Fruit fly (Drosophila melanogaster) whole organism, embryonic: ENCODE measurements around the gene Dis3.

Experiments used
- ATbp ChIP-seq: fragments of 200-800 bp; sonication (Bioruptor generic); optimal IDR thresholded peaks from 2 replicates; lab custom pipeline; 2017; ENCODE audit warnings: missing biosample characterization, mild to moderate bottlenecking, missing genetic modification characterization, missing genetic modification reagents
- Atf-2 ChIP-seq: fragments of 200-800 bp; sonication (Bioruptor generic); optimal IDR thresholded peaks from 2 replicates; lab custom pipeline; 2016; ENCODE audit warnings: missing biosample characterization, missing genetic modification characterization
- Blimp-1 ChIP-seq: fragments of 200-800 bp; sonication (Bioruptor generic); optimal IDR thresholded peaks from 3 replicates; lab custom pipeline; 2018; ENCODE audit warnings: missing biosample characterization, missing genetic modification characterization, mild to moderate bottlenecking, moderate library complexity, missing genetic modification reagents
- CG11085 ChIP-seq: fragments of 200-800 bp; sonication (Bioruptor generic); IDR thresholded peaks from 2 replicates; pipeline ENCODE4 v1.3.6; 2022; ENCODE audit warnings: missing biosample characterization, missing genetic modification characterization
- CG12391 ChIP-seq: fragments of 200-800 bp; sonication (Bioruptor generic); optimal IDR thresholded peaks from 3 replicates; lab custom pipeline; 2018; ENCODE audit warnings: missing biosample characterization, mild to moderate bottlenecking, missing genetic modification characterization, moderate library complexity
- CG13424 ChIP-seq: fragments of 200-800 bp; sonication (Bioruptor generic); optimal IDR thresholded peaks from 2 replicates; lab custom pipeline; 2019; ENCODE audit warnings: missing biosample characterization, mild to moderate bottlenecking, missing genetic modification characterization, moderate library complexity
- CG13624 ChIP-seq: fragments of 200-800 bp; sonication (Bioruptor generic); optimal IDR thresholded peaks from 2 replicates; lab custom pipeline; 2016; ENCODE audit warnings: missing biosample characterization, missing genetic modification characterization
- CG13894 ChIP-seq: fragments of 200-800 bp; sonication (Bioruptor generic); optimal IDR thresholded peaks from 3 replicates; lab custom pipeline; 2018; ENCODE audit warnings: missing biosample characterization, mild to moderate bottlenecking, missing genetic modification characterization, moderate library complexity
- CG15011 ChIP-seq: fragments of 200-800 bp; sonication (Bioruptor generic); optimal IDR thresholded peaks from 3 replicates; lab custom pipeline; 2018; ENCODE audit warnings: missing biosample characterization, mild to moderate bottlenecking, missing genetic modification characterization
- CG15073 ChIP-seq: fragments of 200-800 bp; sonication (Bioruptor generic); optimal IDR thresholded peaks from 2 replicates; lab custom pipeline; 2016; ENCODE audit warnings: missing biosample characterization, missing genetic modification characterization
- CG15269 ChIP-seq: fragments of 200-800 bp; sonication (Bioruptor generic); optimal IDR thresholded peaks from 2 replicates; lab custom pipeline; 2018; ENCODE audit warnings: missing biosample characterization, mild to moderate bottlenecking, missing genetic modification characterization, moderate library complexity
- CG15514 ChIP-seq: fragments of 200-800 bp; sonication (Bioruptor generic); optimal IDR thresholded peaks from 3 replicates; lab custom pipeline; 2017; ENCODE audit warnings: missing biosample characterization, missing genetic modification characterization, mild to moderate bottlenecking, moderate library complexity, missing genetic modification reagents
- CG1602 ChIP-seq: fragments of 200-800 bp; sonication (Bioruptor generic); optimal IDR thresholded peaks from 3 replicates; lab custom pipeline; 2016; ENCODE audit warnings: missing biosample characterization, missing genetic modification characterization
- CG17359 ChIP-seq: fragments of 200-800 bp; sonication (Bioruptor generic); optimal IDR thresholded peaks from 3 replicates; lab custom pipeline; 2018; ENCODE audit warnings: missing biosample characterization, mild to moderate bottlenecking, missing genetic modification characterization, moderate library complexity
- CG17361 ChIP-seq: fragments of 200-800 bp; sonication (Bioruptor generic); IDR thresholded peaks from 3 replicates; pipeline ENCODE4 v1.3.6; 2022; ENCODE audit warnings: missing biosample characterization, missing genetic modification characterization
- CG17829 ChIP-seq: fragments of 200-800 bp; optimal IDR thresholded peaks from 2 replicates; lab custom pipeline; 2019; ENCODE audit warnings: missing biosample characterization, mild to moderate bottlenecking, missing genetic modification characterization, moderate library complexity
- CG17912 ChIP-seq: fragments of 200-800 bp; sonication (Bioruptor generic); optimal IDR thresholded peaks from 2 replicates; lab custom pipeline; 2018; ENCODE audit warnings: missing biosample characterization, mild to moderate bottlenecking, missing genetic modification characterization
- CG1792 ChIP-seq: fragments of 200-800 bp; sonication (Bioruptor generic); optimal IDR thresholded peaks from 2 replicates; lab custom pipeline; 2016; ENCODE audit warnings: missing biosample characterization, missing genetic modification characterization
- CG31224 ChIP-seq: fragments of 200-800 bp; sonication (Bioruptor generic); IDR thresholded peaks from 2 replicates; pipeline ENCODE4 v1.3.6; 2022; ENCODE audit warnings: missing biosample characterization, missing genetic modification characterization
- CG33213 ChIP-seq: fragments of 200-800 bp; sonication (Bioruptor generic); optimal IDR thresholded peaks from 3 replicates; lab custom pipeline; 2016; ENCODE audit warnings: missing biosample characterization, missing genetic modification characterization
- CG42726 ChIP-seq: fragments of 200-800 bp; sonication (Bioruptor generic); IDR thresholded peaks from 2 replicates; pipeline ENCODE4 v1.3.6; 2022; ENCODE audit warnings: missing biosample characterization, missing genetic modification characterization; ENCODE audit not compliant: partially characterized antibody
- CG6654 ChIP-seq: fragments of 200-800 bp; sonication (Bioruptor generic); optimal IDR thresholded peaks from 2 replicates; lab custom pipeline; 2017; ENCODE audit warnings: missing biosample characterization, mild to moderate bottlenecking, missing genetic modification characterization
- CG7786 ChIP-seq: fragments of 200-800 bp; sonication (Bioruptor generic); optimal IDR thresholded peaks from 2 replicates; lab custom pipeline; 2016; ENCODE audit warnings: missing biosample characterization, missing genetic modification characterization
- CG7963 ChIP-seq: fragments of 200-800 bp; sonication (Bioruptor generic); IDR thresholded peaks from 3 replicates; pipeline ENCODE4 v1.3.6; 2022; ENCODE audit warnings: missing biosample characterization, missing genetic modification characterization; ENCODE audit not compliant: partially characterized antibody
- CG8359 ChIP-seq: fragments of 200-800 bp; sonication (Bioruptor generic); optimal IDR thresholded peaks from 2 replicates; lab custom pipeline; 2017; ENCODE audit warnings: missing biosample characterization, mild to moderate bottlenecking, missing genetic modification characterization, borderline replicate concordance
- Doc2 ChIP-seq: fragments of 200-800 bp; sonication (Bioruptor generic); IDR thresholded peaks from 2 replicates; pipeline ENCODE4 v1.3.6; 2022; ENCODE audit warnings: missing biosample characterization, missing genetic modification characterization
- E2f1 ChIP-seq: fragments of 200-800 bp; sonication (Bioruptor generic); IDR thresholded peaks from 2 replicates; pipeline ENCODE4 v1.3.6; 2022; ENCODE audit warnings: missing biosample characterization, missing genetic modification characterization
- Ets97D ChIP-seq: fragments of 200-800 bp; sonication (Bioruptor generic); optimal IDR thresholded peaks from 3 replicates; lab custom pipeline; 2016; ENCODE audit warnings: missing biosample characterization, missing genetic modification characterization
- HmgD ChIP-seq: fragments of 200-800 bp; sonication (Bioruptor generic); optimal IDR thresholded peaks from 3 replicates; lab custom pipeline; 2016; ENCODE audit warnings: missing biosample characterization, missing genetic modification characterization
- Hmx ChIP-seq: fragments of 200-800 bp; sonication (Bioruptor generic); optimal IDR thresholded peaks from 2 replicates; lab custom pipeline; 2016; ENCODE audit warnings: missing biosample characterization, missing genetic modification characterization
- Ptx1 ChIP-seq: fragments of 200-800 bp; sonication (Bioruptor generic); IDR thresholded peaks from 2 replicates; pipeline ENCODE4 v1.3.6; 2022; ENCODE audit warnings: missing biosample characterization, missing genetic modification characterization
- Side ChIP-seq: fragments of 200-800 bp; sonication (Bioruptor generic); optimal IDR thresholded peaks from 2 replicates; lab custom pipeline; 2016; ENCODE audit warnings: missing biosample characterization, missing genetic modification characterization
- Six4 ChIP-seq: fragments of 200-800 bp; sonication (Bioruptor generic); optimal IDR thresholded peaks from 2 replicates; lab custom pipeline; 2016; ENCODE audit warnings: missing biosample characterization, missing genetic modification characterization
- Sox102F ChIP-seq: fragments of 200-800 bp; sonication (Bioruptor generic); optimal IDR thresholded peaks from 2 replicates; lab custom pipeline; 2018; ENCODE audit warnings: missing biosample characterization, mild to moderate bottlenecking, missing genetic modification characterization, moderate library complexity
- Stat92E ChIP-seq, 3 experiments: fragments of >200 bp in 2 of 3; fragments of 200-800 bp in 1 of 3; sonication (Bioruptor generic) in 1 of 3; optimal IDR thresholded peaks; 2 replicates each; lab custom pipeline; 2017 to 2019; ENCODE audit warnings: missing biosample characterization in 3 of 3, missing genetic modification characterization in 3 of 3, mild to moderate bottlenecking in 1 of 3, moderate library complexity in 1 of 3
- Tbp ChIP-seq: fragments of >200 bp; optimal IDR thresholded peaks from 2 replicates; lab custom pipeline; 2018; ENCODE audit warnings: missing biosample characterization, missing genetic modification characterization
- az2 ChIP-seq: fragments of 200-800 bp; sonication (Bioruptor generic); optimal IDR thresholded peaks from 3 replicates; lab custom pipeline; 2016; ENCODE audit warnings: missing biosample characterization, missing genetic modification characterization
- dmrt11E ChIP-seq: fragments of 200-800 bp; sonication (Bioruptor generic); optimal IDR thresholded peaks from 3 replicates; lab custom pipeline; 2018; ENCODE audit warnings: missing biosample characterization, mild to moderate bottlenecking, missing genetic modification characterization, moderate library complexity
- fu2 ChIP-seq: fragments of 200-800 bp; sonication (Bioruptor generic); optimal IDR thresholded peaks from 2 replicates; lab custom pipeline; 2016; ENCODE audit warnings: missing biosample characterization, missing genetic modification characterization
- hth ChIP-seq: fragments of >200 bp; optimal IDR thresholded peaks from 2 replicates; lab custom pipeline; 2017; ENCODE audit warnings: inconsistent platforms
- knrl ChIP-seq: fragments of 200-800 bp; sonication (Bioruptor generic); IDR thresholded peaks from 3 replicates; pipeline ENCODE4 v1.3.6; 2022; ENCODE audit warnings: missing biosample characterization, missing genetic modification characterization; ENCODE audit not compliant: partially characterized antibody
- mld ChIP-seq: fragments of 200-800 bp; sonication (Bioruptor generic); IDR thresholded peaks from 3 replicates; pipeline ENCODE4 v1.3.6; 2022; ENCODE audit warnings: missing biosample characterization, missing genetic modification characterization; ENCODE audit not compliant: partially characterized antibody
- nom ChIP-seq: fragments of 200-800 bp; sonication (Bioruptor generic); optimal IDR thresholded peaks from 2 replicates; lab custom pipeline; 2017; ENCODE audit warnings: missing biosample characterization, missing genetic modification characterization, mild to moderate bottlenecking, moderate library complexity, missing genetic modification reagents
- org-1 ChIP-seq: fragments of 200-800 bp; sonication (Bioruptor generic); optimal IDR thresholded peaks from 2 replicates; lab custom pipeline; 2017; ENCODE audit warnings: missing biosample characterization, missing genetic modification characterization
- pho ChIP-seq: fragments of 200-800 bp; sonication (Bioruptor generic); optimal IDR thresholded peaks from 2 replicates; lab custom pipeline; 2016; ENCODE audit warnings: missing biosample characterization, missing genetic modification characterization
- run ChIP-seq: fragments of 200-800 bp; sonication (Bioruptor generic); optimal IDR thresholded peaks from 3 replicates; lab custom pipeline; 2018; ENCODE audit warnings: missing biosample characterization, mild to moderate bottlenecking, missing genetic modification characterization
- sug ChIP-seq: fragments of 200-800 bp; optimal IDR thresholded peaks from 2 replicates; lab custom pipeline; 2019; ENCODE audit warnings: missing biosample characterization, mild to moderate bottlenecking, missing genetic modification characterization, moderate library complexity
- tup ChIP-seq: fragments of 200-800 bp; sonication (Bioruptor generic); optimal IDR thresholded peaks from 2 replicates; lab custom pipeline; 2016; ENCODE audit warnings: missing biosample characterization, mild to moderate bottlenecking, missing genetic modification characterization, moderate library complexity

Dis3 gene

DNA sequence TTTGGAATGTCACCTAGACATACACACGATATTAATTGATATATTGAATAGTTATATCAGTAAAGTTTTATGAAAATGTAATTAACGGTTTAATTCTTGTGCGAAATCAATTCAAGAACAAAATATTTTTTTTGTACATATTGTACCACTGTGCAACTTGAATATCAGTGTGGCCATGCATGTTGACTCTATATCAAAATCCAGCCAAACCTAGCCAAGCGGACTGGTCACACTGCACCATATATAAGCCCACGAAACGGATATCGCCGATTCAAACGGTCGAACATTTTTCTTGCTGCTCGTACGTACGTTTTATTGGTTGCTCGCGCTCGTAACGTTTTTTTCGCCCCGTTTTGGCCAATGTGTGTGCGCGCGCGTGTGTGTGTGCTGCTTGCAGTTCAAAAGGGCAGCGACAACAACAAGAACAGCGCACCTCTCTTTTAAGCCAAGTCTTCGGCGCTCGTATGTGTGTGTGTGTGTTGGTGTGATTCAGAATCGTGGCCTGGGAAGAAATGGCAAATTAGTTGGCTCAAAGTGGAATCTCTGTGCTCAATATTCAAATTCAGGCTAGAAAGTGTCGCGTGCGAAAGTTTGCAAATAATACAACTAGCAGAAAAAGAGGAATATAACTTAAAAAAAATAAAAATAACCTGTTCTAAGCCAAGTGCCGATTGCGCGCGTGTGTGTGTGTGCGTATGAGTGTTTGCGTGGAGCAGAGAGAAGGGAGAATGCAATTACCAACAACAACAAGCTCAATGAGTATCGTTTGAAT is 38.3 kb upstream of the Dis3 start, which contains the start of gene crb (continued):
- no peak for TF ChIP-seq CG15011 (GFP tag; lab: Kevin White, UChicago)
- peak; percentile 59 for TF ChIP-seq CG17829 (tag; lab: Kevin White, UChicago)
- TF ChIP-seq CG17912, result peak; percentile 57
- peak; percentile 11 for TF ChIP-seq CG1602 (GFP tag; lab: Kevin White, UChicago)
- no peak for TF ChIP-seq ATbp (GFP tag; lab: Kevin White, UChicago)
- TF ChIP-seq Six4, result no peak
- no peak for TF ChIP-seq CG11085 (GFP tag; lab: Robert Waterston, UW)
- peak; percentile 18 for TF ChIP-seq org-1
- TF ChIP-seq CG15269, result peak; percentile 60
- peak; percentile 42; the same call in 1 of the 3 replicates for TF ChIP-seq CG7963 (GFP tag; lab: Robert Waterston, UW)
- TF ChIP-seq fu2 (GFP tag; lab: Kevin White, UChicago), result peak; percentile 8
- peak; percentile 30 for TF ChIP-seq run
- TF ChIP-seq mld (GFP tag; lab: Robert Waterston, UW), result no peak
- peak; percentile 37 for TF ChIP-seq az2 (GFP tag; lab: Kevin White, UChicago)
- peak; percentile 65 for TF ChIP-seq CG15514 (GFP tag; lab: Kevin White, UChicago)
- peak; percentile 39 for TF ChIP-seq dmrt11E (tag; lab: Kevin White, UChicago)
- TF ChIP-seq Hmx, result no peak
- TF ChIP-seq CG13424 (tag; lab: Kevin White, UChicago), result peak; percentile 35
- TF ChIP-seq nom (GFP tag; lab: Kevin White, UChicago), result peak; percentile 31
- TF ChIP-seq CG33213 (GFP tag; lab: Kevin White, UChicago), result peak; percentile 65
- peak; percentile 36 for TF ChIP-seq pho (GFP tag; lab: Kevin White, UChicago)
- TF ChIP-seq CG15073 (GFP tag; lab: Kevin White, UChicago), result no peak
- TF ChIP-seq Ets97D (GFP tag; lab: Kevin White, UChicago), result peak; percentile 91
- TF ChIP-seq knrl, result no peak; the same call in 1 of the 3 replicates
- TF ChIP-seq Atf-2 (GFP tag; lab: Kevin White, UChicago), result no peak
- no peak for TF ChIP-seq CG7786 (GFP tag; lab: Kevin White, UChicago)
- no peak for TF ChIP-seq tup
- peak; percentile 62 for TF ChIP-seq sug (tag; lab: Kevin White, UChicago)
- peak; percentile 43 for TF ChIP-seq CG17359 (tag; lab: Kevin White, UChicago)
- TF ChIP-seq CG13624 (GFP tag; lab: Kevin White, UChicago), result peak; percentile 62
- TF ChIP-seq CG12391 (tag; lab: Kevin White, UChicago), result peak; percentile 61
- TF ChIP-seq CG6654 (GFP tag; lab: Kevin White, UChicago), result no peak
- TF ChIP-seq Stat92E (GFP tag; optimal IDR thresholded peaks at IDR 0.05; lab: Kevin White, UChicago), result peak in 1 of 3 experiments; percentile 56
- peak; percentile 16 for TF ChIP-seq Side (GFP tag; lab: Kevin White, UChicago)
- TF ChIP-seq hth (lab: Kevin White, UChicago), result no peak
- TF ChIP-seq Blimp-1 (GFP tag; lab: Kevin White, UChicago), result no peak
- TF ChIP-seq CG13894, result peak; percentile 75
- TF ChIP-seq CG42726, result peak; percentile 59; the same call in 1 of the 2 replicates
- no peak for TF ChIP-seq Doc2 (GFP tag; lab: Robert Waterston, UW)
- TF ChIP-seq Tbp, result peak; percentile 97
- TF ChIP-seq CG17361 (GFP tag; lab: Robert Waterston, UW), result 0 out of 3 replicates have a peak, but pooled peaks have one; percentile 41
- TF ChIP-seq Sox102F (GFP tag; lab: Kevin White, UChicago), result peak; percentile 1
- TF ChIP-seq Ptx1, result peak; percentile 50
- TF ChIP-seq HmgD (GFP tag; lab: Kevin White, UChicago), result peak; percentile 47
- no peak for TF ChIP-seq CG31224 (GFP tag; lab: Robert Waterston, UW)
- peak; percentile 28; the same call in 1 of the 2 replicates for TF ChIP-seq E2f1 (GFP tag; lab: Robert Waterston, UW)
- no peak for TF ChIP-seq CG1792 (GFP tag; lab: Kevin White, UChicago)
- no peak for TF ChIP-seq CG8359 (GFP tag; lab: Kevin White, UChicago)
